Fruit fly (Drosophila melanogaster) whole organism, embryonic: ENCODE measurements around the gene Cat.

Experiments used
- Asciz ChIP-seq: fragments of 200-800 bp; sonication (Bioruptor generic); optimal IDR thresholded peaks from 2 replicates; lab custom pipeline; 2017; ENCODE audit warnings: missing biosample characterization, mild to moderate bottlenecking, missing genetic modification characterization, missing genetic modification reagents
- Bteb2 ChIP-seq: fragments of 200-800 bp; sonication (Bioruptor generic); optimal IDR thresholded peaks from 2 replicates; lab custom pipeline; 2016; ENCODE audit warnings: missing biosample characterization, missing genetic modification characterization
- CG10543 ChIP-seq: fragments of 200-800 bp; sonication (Bioruptor generic); optimal IDR thresholded peaks from 3 replicates; lab custom pipeline; 2017; ENCODE audit warnings: missing biosample characterization, mild to moderate bottlenecking, missing genetic modification characterization, moderate library complexity
- CG10565 ChIP-seq: fragments of 200-800 bp; sonication (Bioruptor generic); optimal IDR thresholded peaks from 3 replicates; lab custom pipeline; 2016; ENCODE audit warnings: missing biosample characterization, mild to moderate bottlenecking, missing genetic modification characterization
- CG10654 ChIP-seq: fragments of 200-800 bp; sonication (Bioruptor generic); optimal IDR thresholded peaks from 2 replicates; lab custom pipeline; 2016; ENCODE audit warnings: missing biosample characterization, missing genetic modification characterization
- CG11093 ChIP-seq: fragments of 200-800 bp; sonication (Bioruptor generic); IDR thresholded peaks from 3 replicates; pipeline ENCODE4 v1.3.6; 2022; ENCODE audit warnings: missing biosample characterization, missing genetic modification characterization
- CG11695 ChIP-seq: fragments of 200-800 bp; sonication (Bioruptor generic); IDR thresholded peaks from 3 replicates; pipeline ENCODE4 v1.3.6; 2022; ENCODE audit warnings: missing biosample characterization, missing genetic modification characterization
- CG12104 ChIP-seq: fragments of 200-800 bp; sonication (Bioruptor generic); optimal IDR thresholded peaks from 3 replicates; lab custom pipeline; 2016; ENCODE audit warnings: missing biosample characterization, missing genetic modification characterization
- CG13296 ChIP-seq: fragments of 200-800 bp; sonication (Bioruptor generic); optimal IDR thresholded peaks from 3 replicates; lab custom pipeline; 2018; ENCODE audit warnings: missing biosample characterization, mild to moderate bottlenecking, missing genetic modification characterization
- CG14014 ChIP-seq: fragments of 200-800 bp; sonication (Bioruptor generic); IDR thresholded peaks from 2 replicates; pipeline ENCODE4 v1.3.6; 2022; ENCODE audit warnings: missing biosample characterization, missing genetic modification characterization
- CG15269 ChIP-seq: fragments of 200-800 bp; sonication (Bioruptor generic); optimal IDR thresholded peaks from 2 replicates; lab custom pipeline; 2018; ENCODE audit warnings: missing biosample characterization, mild to moderate bottlenecking, missing genetic modification characterization, moderate library complexity
- CG17359 ChIP-seq: fragments of 200-800 bp; sonication (Bioruptor generic); optimal IDR thresholded peaks from 3 replicates; lab custom pipeline; 2018; ENCODE audit warnings: missing biosample characterization, mild to moderate bottlenecking, missing genetic modification characterization, moderate library complexity
- CG1792 ChIP-seq: fragments of 200-800 bp; sonication (Bioruptor generic); optimal IDR thresholded peaks from 2 replicates; lab custom pipeline; 2016; ENCODE audit warnings: missing biosample characterization, missing genetic modification characterization
- CG2202 ChIP-seq: fragments of 200-800 bp; sonication (Bioruptor generic); optimal IDR thresholded peaks from 2 replicates; lab custom pipeline; 2018; ENCODE audit warnings: missing biosample characterization, mild to moderate bottlenecking, missing genetic modification characterization
- CG3065 ChIP-seq: fragments of 200-800 bp; sonication (Bioruptor generic); optimal IDR thresholded peaks from 2 replicates; lab custom pipeline; 2016; ENCODE audit warnings: missing biosample characterization, missing genetic modification characterization
- CG31224 ChIP-seq: fragments of 200-800 bp; sonication (Bioruptor generic); IDR thresholded peaks from 2 replicates; pipeline ENCODE4 v1.3.6; 2022; ENCODE audit warnings: missing biosample characterization, missing genetic modification characterization
- CG34376 ChIP-seq: fragments of 200-800 bp; sonication (Bioruptor generic); optimal IDR thresholded peaks from 2 replicates; lab custom pipeline; 2018; ENCODE audit warnings: missing biosample characterization, mild to moderate bottlenecking, missing genetic modification characterization
- CG6854 ChIP-seq: fragments of 200-800 bp; sonication (Bioruptor generic); optimal IDR thresholded peaks from 3 replicates; lab custom pipeline; 2017; ENCODE audit warnings: missing biosample characterization, mild to moderate bottlenecking, missing genetic modification characterization
- CG7372 ChIP-seq: fragments of 200-800 bp; sonication (Bioruptor generic); IDR thresholded peaks from 2 replicates; pipeline ENCODE4 v1.3.6; 2022; ENCODE audit warnings: missing biosample characterization, missing genetic modification characterization
- CG8281 ChIP-seq: fragments of 200-800 bp; sonication (Bioruptor generic); optimal IDR thresholded peaks from 2 replicates; lab custom pipeline; 2018; ENCODE audit warnings: missing biosample characterization, mild to moderate bottlenecking, missing genetic modification characterization, moderate library complexity
- CG8478 ChIP-seq: fragments of >200 bp; optimal IDR thresholded peaks from 2 replicates; lab custom pipeline; 2018
- CTCF ChIP-seq: fragments of 200-800 bp; sonication (Bioruptor generic); optimal IDR thresholded peaks from 2 replicates; lab custom pipeline; 2017; ENCODE audit warnings: missing biosample characterization, mild to moderate bottlenecking, missing genetic modification characterization, moderate library complexity
- Chrac-16 ChIP-seq: fragments of 200-800 bp; sonication (Bioruptor generic); optimal IDR thresholded peaks from 3 replicates; lab custom pipeline; 2016; ENCODE audit warnings: missing biosample characterization, missing genetic modification characterization
- E2f1 ChIP-seq: fragments of 200-800 bp; sonication (Bioruptor generic); IDR thresholded peaks from 2 replicates; pipeline ENCODE4 v1.3.6; 2022; ENCODE audit warnings: missing biosample characterization, missing genetic modification characterization
- H2.0 ChIP-seq: fragments of 200-800 bp; sonication (Bioruptor generic); IDR thresholded peaks from 2 replicates; pipeline ENCODE4 v1.3.6; 2022; ENCODE audit warnings: missing biosample characterization, missing genetic modification characterization
- Hsf ChIP-seq: fragments of 200-800 bp; sonication (Bioruptor generic); optimal IDR thresholded peaks from 3 replicates; lab custom pipeline; 2016; ENCODE audit warnings: missing biosample characterization, missing genetic modification characterization
- Max ChIP-seq: fragments of 200-800 bp; sonication (Bioruptor generic); optimal IDR thresholded peaks from 2 replicates; lab custom pipeline; 2016; ENCODE audit warnings: missing biosample characterization, mild to moderate bottlenecking, missing genetic modification characterization
- Med ChIP-seq: fragments of 200-800 bp; sonication (Bioruptor generic); peaks from one replicate; lab custom pipeline; 2016; ENCODE audit warnings: missing biosample characterization, missing genetic modification characterization, mild to moderate bottlenecking, inconsistent platforms, moderate library complexity
- NC2α ChIP-seq: fragments of 200-800 bp; sonication (Bioruptor generic); optimal IDR thresholded peaks from 2 replicates; lab custom pipeline; 2016; ENCODE audit warnings: missing biosample characterization, missing genetic modification characterization
- NK7.1 ChIP-seq: fragments of 200-800 bp; sonication (Bioruptor generic); optimal IDR thresholded peaks from 3 replicates; lab custom pipeline; 2016; ENCODE audit warnings: missing biosample characterization, missing genetic modification characterization
- NfI ChIP-seq: fragments of 200-800 bp; sonication (Bioruptor generic); optimal IDR thresholded peaks from 3 replicates; lab custom pipeline; 2018; ENCODE audit warnings: missing biosample characterization, mild to moderate bottlenecking, missing genetic modification characterization, moderate library complexity
- Oli ChIP-seq: fragments of 200-800 bp; sonication (Bioruptor generic); optimal IDR thresholded peaks from 2 replicates; lab custom pipeline; 2018; ENCODE audit warnings: missing biosample characterization, mild to moderate bottlenecking, missing genetic modification characterization, moderate library complexity
- Optix ChIP-seq: fragments of 200-800 bp; sonication (Bioruptor generic); IDR thresholded peaks from 3 replicates; pipeline ENCODE4 v1.3.6; 2022; ENCODE audit warnings: missing biosample characterization, missing genetic modification characterization
- Rfx ChIP-seq: fragments of 200-800 bp; sonication (Bioruptor generic); IDR thresholded peaks from 2 replicates; pipeline ENCODE4 v1.3.6; 2022; ENCODE audit warnings: missing biosample characterization, missing genetic modification characterization
- Sry-δ ChIP-seq: fragments of 200-800 bp; sonication (Bioruptor generic); optimal IDR thresholded peaks from 2 replicates; lab custom pipeline; 2016; ENCODE audit warnings: missing biosample characterization, missing genetic modification characterization
- TFAM ChIP-seq: fragments of 200-800 bp; sonication (Bioruptor generic); optimal IDR thresholded peaks from 2 replicates; lab custom pipeline; 2017; ENCODE audit warnings: missing biosample characterization, missing genetic modification characterization, inconsistent platforms
- ac ChIP-seq: fragments of 200-800 bp; sonication (Bioruptor generic); optimal IDR thresholded peaks from 3 replicates; lab custom pipeline; 2017; ENCODE audit warnings: missing biosample characterization, mild to moderate bottlenecking, missing genetic modification characterization
- amos ChIP-seq: fragments of 200-800 bp; sonication (Bioruptor generic); IDR thresholded peaks from 2 replicates; pipeline ENCODE4 v1.3.6; 2022; ENCODE audit warnings: missing biosample characterization, missing genetic modification characterization; ENCODE audit not compliant: partially characterized antibody
- dimm ChIP-seq: fragments of 200-800 bp; sonication (Bioruptor generic); IDR thresholded peaks from 2 replicates; pipeline ENCODE4 v1.3.6; 2022; ENCODE audit warnings: missing biosample characterization, missing genetic modification characterization
- exex ChIP-seq: fragments of 200-800 bp; sonication (Bioruptor generic); optimal IDR thresholded peaks from 4 replicates; lab custom pipeline; 2018; ENCODE audit warnings: missing biosample characterization, mild to moderate bottlenecking, missing genetic modification characterization, moderate library complexity
- jumu ChIP-seq: fragments of 200-800 bp; sonication (Bioruptor generic); optimal IDR thresholded peaks from 3 replicates; lab custom pipeline; 2016; ENCODE audit warnings: missing biosample characterization, missing genetic modification characterization
- kay ChIP-seq: fragments of 200-800 bp; sonication (Bioruptor generic); optimal IDR thresholded peaks from 2 replicates; lab custom pipeline; 2016; ENCODE audit warnings: missing biosample characterization, missing genetic modification characterization
- lov ChIP-seq, 2 experiments: fragments of 200-800 bp in 1 of 2; fragments of >200 bp in 1 of 2; sonication (Bioruptor generic) in 1 of 2; IDR thresholded peaks in 1 of 2; optimal IDR thresholded peaks in 1 of 2; 2 replicates in 1 of 2; 3 replicates in 1 of 2; pipeline versions ENCODE4 v1.3.6 to Lab custom; 2017 to 2022; ENCODE audit warnings: missing biosample characterization in 1 of 2, missing genetic modification characterization in 1 of 2
- luna ChIP-seq: fragments of 200-800 bp; sonication (Bioruptor generic); optimal IDR thresholded peaks from 2 replicates; lab custom pipeline; 2016; ENCODE audit warnings: missing biosample characterization, missing genetic modification characterization
- nerfin-2 ChIP-seq: fragments of 200-800 bp; sonication (Bioruptor generic); IDR thresholded peaks from 2 replicates; pipeline ENCODE4 v1.3.6; 2022; ENCODE audit warnings: missing biosample characterization, missing genetic modification characterization; ENCODE audit not compliant: partially characterized antibody
- nmo ChIP-seq: fragments of 200-800 bp; sonication (Bioruptor generic); optimal IDR thresholded peaks from 2 replicates; lab custom pipeline; 2018; ENCODE audit warnings: missing biosample characterization, mild to moderate bottlenecking, missing genetic modification characterization, moderate library complexity
- psq ChIP-seq: fragments of 200-800 bp; sonication (Bioruptor generic); optimal IDR thresholded peaks from 2 replicates; lab custom pipeline; 2017; ENCODE audit warnings: missing biosample characterization, missing genetic modification characterization
- pzg ChIP-seq: fragments of 200-800 bp; sonication (Bioruptor generic); optimal IDR thresholded peaks from 3 replicates; lab custom pipeline; 2018; ENCODE audit warnings: missing biosample characterization, mild to moderate bottlenecking, missing genetic modification characterization, moderate library complexity
- vnd ChIP-seq: fragments of 200-800 bp; sonication (Bioruptor generic); IDR thresholded peaks from 3 replicates; pipeline ENCODE4 v1.3.6; 2022; ENCODE audit warnings: missing biosample characterization, missing genetic modification characterization; ENCODE audit not compliant: partially characterized antibody
- zfh1 ChIP-seq: fragments of 200-800 bp; sonication (Bioruptor generic); IDR thresholded peaks from 3 replicates; pipeline ENCODE4 v1.3.6; 2022; ENCODE audit warnings: missing biosample characterization, missing genetic modification characterization

The Cat gene

dm6 chr3L:18789203-18790018 lies 33.0 kb upstream of the Cat start (continued):
- TF ChIP-seq nerfin-2 (GFP tag; lab: Robert Waterston, UW) (no peak), CG10543 (GFP tag; lab: Kevin White, UChicago) (peak; percentile 92), CG13296 (GFP tag; lab: Kevin White, UChicago) (peak; percentile 82), E2f1 (GFP tag; lab: Robert Waterston, UW) (no peak; the same call in 1 of the 2 replicates), psq (GFP tag; lab: Kevin White, UChicago) (peak; percentile 52), ac (GFP tag; lab: Kevin White, UChicago) (no peak), kay (GFP tag; lab: Kevin White, UChicago) (no peak), Hsf (no peak), Med (GFP tag; lab: Kevin White, UChicago) (peak; percentile 90), Optix (0 out of 3 replicates have a peak, but pooled peaks have one; percentile 40), zfh1 (peak; percentile 52; the same call in 2 of the 3 replicates), exex (tag; lab: Kevin White, UChicago) (peak; percentile 83), CG8281 (peak; percentile 54), vnd (GFP tag; lab: Robert Waterston, UW) (no peak), lov (optimal IDR thresholded peaks at IDR 0.05; lab: Kevin White, UChicago) (no peak), lov (GFP tag; IDR thresholded peaks at IDR 0.05; lab: Robert Waterston, UW) (no peak), CG10565 (GFP tag; lab: Kevin White, UChicago) (no peak), H2.0 (GFP tag; lab: Robert Waterston, UW) (no peak), CTCF (GFP tag; lab: Kevin White, UChicago) (no peak), Rfx (peak; percentile 71), CG3065 (GFP tag; lab: Kevin White, UChicago) (no peak), Max (peak; percentile 46), Chrac-16 (no peak), TFAM (GFP tag; lab: Kevin White, UChicago) (no peak), jumu (no peak), nmo (GFP tag; lab: Kevin White, UChicago) (peak; percentile 4), luna (GFP tag; lab: Kevin White, UChicago) (no peak), NK7.1 (GFP tag; lab: Kevin White, UChicago) (no peak), amos (no peak), NfI (GFP tag; lab: Kevin White, UChicago) (peak; percentile 27), CG6854 (GFP tag; lab: Kevin White, UChicago) (peak; percentile 38), CG15269 (peak; percentile 43), CG10654 (GFP tag; lab: Kevin White, UChicago) (no peak), CG31224 (GFP tag; lab: Robert Waterston, UW) (0 out of 2 replicates have a peak, but pooled peaks have one; percentile 6), CG14014 (GFP tag; lab: Robert Waterston, UW) (no peak), Asciz (GFP tag; lab: Kevin White, UChicago) (peak; percentile 53), CG17359 (tag; lab: Kevin White, UChicago) (peak; percentile 65), CG2202 (tag; lab: Kevin White, UChicago) (no peak), pzg (GFP tag; lab: Kevin White, UChicago) (no peak), CG1792 (GFP tag; lab: Kevin White, UChicago) (peak; percentile 5), Bteb2 (GFP tag; lab: Kevin White, UChicago) (peak; percentile 36), CG11093 (GFP tag; lab: Robert Waterston, UW) (0 out of 3 replicates have a peak, but pooled peaks have one; percentile 38), CG34376 (GFP tag; lab: Kevin White, UChicago) (peak; percentile 94), CG12104 (GFP tag; lab: Kevin White, UChicago) (peak; percentile 48), Oli (peak; percentile 65), CG8478 (lab: Kevin White, UChicago) (no peak), NC2α (GFP tag; lab: Kevin White, UChicago) (peak; percentile 40), CG11695 (GFP tag; lab: Robert Waterston, UW) (peak; percentile 60; the same call in 1 of the 3 replicates), CG7372 (GFP tag; lab: Robert Waterston, UW) (no peak), Sry-δ (GFP tag; lab: Kevin White, UChicago) (no peak), dimm (GFP tag; lab: Robert Waterston, UW) (no peak)
